Worm (Caenorhabditis elegans): ENCODE data around the gene Y43F8B.7.

ce11 chrV:19521351-19522278 is 31.1 kb downstream of the Y43F8B.7 start:
- TF ChIP-seq flt-1 (GFP tag; IDR thresholded peaks at IDR 0.05) (no peak), tab-1 (GFP tag; IDR thresholded peaks at IDR 0.05) (0 out of 2 replicates have a peak, but pooled peaks have one; percentile 50), ztf-29 (GFP tag; IDR thresholded peaks at IDR 0.05) (no peak), ref-1 (GFP tag; conservative IDR thresholded peaks at IDR 0.05) (no peak)
